Worm (Caenorhabditis elegans) whole organism, L2 larva: ENCODE measurements around the gene Y111B2A.2.

Source experiments
- egl-27 ChIP-seq: sonication (generic microtip); optimal IDR thresholded peaks from 3 replicates; lab custom pipeline; 2017; ENCODE audit warnings: missing biosample characterization, missing genetic modification reagents, missing genetic modification characterization
- lin-13 ChIP-seq: fragments of 150-350 bp; optimal IDR thresholded peaks from 2 replicates; lab custom pipeline; 2014; ENCODE audit warnings: missing biosample characterization, missing genetic modification reagents, missing genetic modification characterization
- lsy-2 ChIP-seq, 2 experiments: fragments of 150-350 bp in 1 of 2; sonication (generic microtip) in 1 of 2; optimal IDR thresholded peaks; 2 replicates each; lab custom pipeline; 2014 to 2017; ENCODE audit warnings: missing biosample characterization in 2 of 2, missing genetic modification characterization in 2 of 2
- mab-5 ChIP-seq: fragments of 150-350 bp; optimal IDR thresholded peaks from 2 replicates; lab custom pipeline; 2014; ENCODE audit warnings: missing biosample characterization, missing genetic modification characterization
- mdl-1 ChIP-seq, 2 experiments: fragments of 150-350 bp in 1 of 2; sonication (generic microtip) in 1 of 2; optimal IDR thresholded peaks; 2 replicates each; lab custom pipeline; 2017; ENCODE audit warnings: missing biosample characterization in 2 of 2, missing genetic modification characterization in 2 of 2
- nhr-11 ChIP-seq: fragments of 150-350 bp; optimal IDR thresholded peaks from 2 replicates; lab custom pipeline; 2014; ENCODE audit warnings: missing biosample characterization, missing genetic modification characterization
- nhr-129 ChIP-seq: fragments of 150-350 bp; optimal IDR thresholded peaks from 2 replicates; lab custom pipeline; 2014; ENCODE audit warnings: missing biosample characterization, missing genetic modification characterization
- nhr-25 ChIP-seq: fragments of 150-350 bp; sonication (generic microtip); optimal IDR thresholded peaks from 3 replicates; lab custom pipeline; 2014; ENCODE audit warnings: missing biosample characterization, missing genetic modification characterization
- snpc-4 ChIP-seq: fragments of 150-350 bp; optimal IDR thresholded peaks from 2 replicates; lab custom pipeline; 2014; ENCODE audit warnings: missing biosample characterization, missing genetic modification characterization
- ztf-4 ChIP-seq: fragments of 150-350 bp; optimal IDR thresholded peaks from 2 replicates; lab custom pipeline; 2014; ENCODE audit warnings: missing biosample characterization, missing genetic modification characterization

- TF ChIP-seq nhr-25 (tag; lab: Kevin White, UChicago) (no peak), mab-5 (tag; lab: Kevin White, UChicago) (no peak), mdl-1 (tag; optimal IDR thresholded peaks at IDR 0.05; lab: Kevin White, UChicago) (no peak), lsy-2 (tag; optimal IDR thresholded peaks at IDR 0.05; lab: Kevin White, UChicago) (no peak), nhr-129 (tag; lab: Kevin White, UChicago) (no peak), ztf-4 (tag; lab: Kevin White, UChicago) (no peak), snpc-4 (tag; lab: Kevin White, UChicago) (no peak), egl-27 (no peak), lin-13 (GFP tag; lab: Kevin White, UChicago) (no peak), nhr-11 (no peak)
Observed at ce11 chrIII:12510505-12510904, 14.6 kb downstream of the Y111B2A.2 start.
